Worm (Caenorhabditis elegans): ENCODE data around the gene selt-1.2.

DNA sequence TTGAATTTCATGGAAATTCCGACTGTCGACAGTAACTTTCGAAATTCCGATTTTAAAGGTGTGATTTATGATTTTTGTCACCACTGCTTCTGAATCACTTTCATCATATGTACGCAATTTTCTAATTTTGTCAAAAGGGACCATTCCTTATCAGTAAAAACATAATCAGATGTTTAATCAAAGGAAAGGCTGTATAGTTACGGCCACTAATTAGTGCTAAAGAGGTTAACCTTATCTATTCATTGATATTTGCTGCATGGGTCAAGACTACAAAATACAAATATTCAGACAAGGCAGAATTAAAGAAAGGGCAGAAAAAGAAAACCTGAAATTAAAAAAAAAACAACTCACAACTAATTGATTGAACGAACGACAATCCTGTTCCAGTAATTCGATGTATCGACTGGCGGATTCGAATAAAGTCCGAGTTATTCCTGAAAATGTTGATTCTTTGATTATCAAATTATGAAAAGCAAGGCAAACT is 15.1 kb downstream of the selt-1.2 start, which contains the start of gene T28B11.1:
- TF ChIP-seq fkh-10 (GFP tag; optimal IDR thresholded peaks at IDR 0.05) (no peak), lin-39 (tag; optimal IDR thresholded peaks at IDR 0.05) (no peak), ZK546.5 (tag; optimal IDR thresholded peaks at IDR 0.05) (no peak), nhr-76 (tag; optimal IDR thresholded peaks at IDR 0.05) (no peak), aly-2 (tag; optimal IDR thresholded peaks at IDR 0.05) (no peak), nhr-11 (tag; optimal IDR thresholded peaks at IDR 0.05) (no peak)

Data from whole organism, L3 larva.